In the genomic region with DNA sequence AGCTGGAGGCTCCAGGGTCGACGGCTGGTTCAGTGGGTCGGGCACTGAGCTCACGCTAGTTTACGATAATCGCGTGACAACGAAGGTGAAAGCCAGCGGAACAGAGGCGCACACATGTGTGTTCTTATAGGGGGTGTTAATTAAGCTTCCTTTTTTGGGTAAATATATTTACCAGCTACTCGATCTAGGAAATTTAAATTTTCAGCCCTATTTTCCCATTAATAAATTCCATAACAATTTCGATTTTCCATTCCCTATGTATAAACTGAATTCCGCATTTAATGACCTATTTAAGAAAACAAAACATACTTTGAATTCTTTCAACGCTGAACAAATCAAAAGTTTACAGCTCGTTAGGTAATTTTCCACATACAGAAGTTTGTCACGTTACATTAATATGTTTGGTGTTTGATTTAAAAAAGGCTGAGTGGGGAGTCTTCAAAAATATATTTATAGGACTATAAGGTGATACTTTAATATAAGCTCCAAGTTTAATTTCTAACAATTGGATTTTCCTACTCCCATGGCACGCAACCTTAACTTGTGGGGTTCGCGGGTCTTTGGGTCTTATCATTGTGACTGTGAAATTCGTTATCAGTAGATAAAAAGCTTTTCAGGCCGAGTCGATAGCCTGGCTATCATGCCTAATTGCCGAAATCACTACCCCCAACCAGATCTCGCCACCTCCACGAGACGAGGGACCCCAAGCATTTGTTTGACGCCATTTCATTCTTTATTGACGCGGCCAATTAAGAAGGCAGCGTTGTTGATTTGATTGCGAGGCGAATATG, we compare ENCODE assay signal across 1 fruit fly cellular context.
TF ChIP-seq lines count a peak whose summit lies in the region.

A gene (plus strand): TSS at position 449 of the 791 bp plus-strand sequence.

TF ChIP-seq in whole organism, embryonic, 481 proteins besides CTCF, POLR2A, EP300 and RAD21 (continued from another document and continues in another):
- TF ChIP-seq CG12299 (tag; optimal IDR thresholded peaks at IDR 0.05; lab: Kevin White, UChicago) (no peak), prd (optimal IDR thresholded peaks at IDR 0.05; lab: Kevin White, UChicago) (no peak), prd (GFP tag; IDR thresholded peaks at IDR 0.05; lab: Robert Waterston, UW) (no peak), twi (tag; optimal IDR thresholded peaks at IDR 0.05; lab: Kevin White, UChicago) (peak; percentile 2), toy (GFP tag; IDR thresholded peaks at IDR 0.05; lab: Robert Waterston, UW) (no peak), CG6654 (GFP tag; optimal IDR thresholded peaks at IDR 0.05; lab: Kevin White, UChicago) (peak; percentile 18), CG17912 (GFP tag; optimal IDR thresholded peaks at IDR 0.05; lab: Kevin White, UChicago) (no peak), dmrt11E (tag; optimal IDR thresholded peaks at IDR 0.05; lab: Kevin White, UChicago) (no peak), nau (GFP tag; optimal IDR thresholded peaks at IDR 0.05; lab: Kevin White, UChicago) (peak; percentile 48), ranshi (GFP tag; IDR thresholded peaks at IDR 0.05; lab: Robert Waterston, UW) (peak; percentile 47; the same call in 1 of the 2 replicates), insv (GFP tag; optimal IDR thresholded peaks at IDR 0.05; lab: Kevin White, UChicago) (no peak), CG13424 (tag; optimal IDR thresholded peaks at IDR 0.05; lab: Kevin White, UChicago) (peak; percentile 54), CG2202 (tag; optimal IDR thresholded peaks at IDR 0.05; lab: Kevin White, UChicago) (no peak), bsh (GFP tag; optimal IDR thresholded peaks at IDR 0.05; lab: Kevin White, UChicago) (no peak), cg (GFP tag; optimal IDR thresholded peaks at IDR 0.05; lab: Kevin White, UChicago) (no peak), CG18619 (GFP tag; optimal IDR thresholded peaks at IDR 0.05; lab: Kevin White, UChicago) (peak; percentile 38), bowl (GFP tag; IDR thresholded peaks at IDR 0.05; lab: Robert Waterston, UW) (no peak), Atf-2 (GFP tag; optimal IDR thresholded peaks at IDR 0.05; lab: Kevin White, UChicago) (peak; percentile 23), CG31388 (GFP tag; optimal IDR thresholded peaks at IDR 0.05; lab: Kevin White, UChicago) (no peak), sim (GFP tag; IDR thresholded peaks at IDR 0.05; lab: Robert Waterston, UW) (no peak), Med (GFP tag; lab: Kevin White, UChicago) (peak; percentile 74), sr (GFP tag; IDR thresholded peaks at IDR 0.05; lab: Robert Waterston, UW) (no peak), kni (GFP tag; optimal IDR thresholded peaks at IDR 0.05; lab: Kevin White, UChicago) (no peak), NfI (GFP tag; optimal IDR thresholded peaks at IDR 0.05; lab: Kevin White, UChicago) (peak; percentile 52), Stat92E (GFP tag; optimal IDR thresholded peaks at IDR 0.05; lab: Kevin White, UChicago) (no peak), Mes4 (GFP tag; optimal IDR thresholded peaks at IDR 0.05; lab: Kevin White, UChicago) (no peak), CG17568 (GFP tag; optimal IDR thresholded peaks at IDR 0.05; lab: Kevin White, UChicago) (no peak), run (tag; optimal IDR thresholded peaks at IDR 0.05; lab: Kevin White, UChicago) (no peak), CG10267 (tag; optimal IDR thresholded peaks at IDR 0.05; lab: Kevin White, UChicago) (peak; percentile 4), Opbp (GFP tag; IDR thresholded peaks at IDR 0.05; lab: Robert Waterston, UW; ENCODE audit: partially characterized antibody) (no peak), CG13296 (GFP tag; optimal IDR thresholded peaks at IDR 0.05; lab: Kevin White, UChicago) (no peak), CG12391 (tag; optimal IDR thresholded peaks at IDR 0.05; lab: Kevin White, UChicago) (peak; percentile 42), HmgZ (tag; optimal IDR thresholded peaks at IDR 0.05; lab: Kevin White, UChicago) (peak; percentile 35), CG18011 (GFP tag; optimal IDR thresholded peaks at IDR 0.05; lab: Kevin White, UChicago) (peak; percentile 21), CG6175 (GFP tag; IDR thresholded peaks at IDR 0.05; lab: Robert Waterston, UW) (no peak), CG12155 (GFP tag; optimal IDR thresholded peaks at IDR 0.05; lab: Kevin White, UChicago) (peak; percentile 29), da (GFP tag; optimal IDR thresholded peaks at IDR 0.05; lab: Kevin White, UChicago) (no peak), CG11696 (GFP tag; IDR thresholded peaks at IDR 0.05; lab: Robert Waterston, UW) (no peak), zfh2 (GFP tag; optimal IDR thresholded peaks at IDR 0.05; lab: Kevin White, UChicago) (peak; percentile 64), CG17328 (GFP tag; IDR thresholded peaks at IDR 0.05; lab: Robert Waterston, UW) (no peak), az2 (GFP tag; optimal IDR thresholded peaks at IDR 0.05; lab: Kevin White, UChicago) (peak; percentile 14), TFAM (GFP tag; optimal IDR thresholded peaks at IDR 0.05; lab: Kevin White, UChicago) (no peak), CG8281 (tag; optimal IDR thresholded peaks at IDR 0.05; lab: Kevin White, UChicago) (no peak), grn (GFP tag; optimal IDR thresholded peaks at IDR 0.05; lab: Kevin White, UChicago) (peak; percentile 13), pb (GFP tag; optimal IDR thresholded peaks at IDR 0.05; lab: Kevin White, UChicago) (no peak), hth (optimal IDR thresholded peaks at IDR 0.05; lab: Kevin White, UChicago) (no peak), luna (GFP tag; optimal IDR thresholded peaks at IDR 0.05; lab: Kevin White, UChicago) (no peak), CG15073 (GFP tag; optimal IDR thresholded peaks at IDR 0.05; lab: Kevin White, UChicago) (no peak), CG7786 (GFP tag; optimal IDR thresholded peaks at IDR 0.05; lab: Kevin White, UChicago) (peak; percentile 45), row (GFP tag; IDR thresholded peaks at IDR 0.05; lab: Robert Waterston, UW) (peak; percentile 63), klu (GFP tag; IDR thresholded peaks at IDR 0.05; lab: Robert Waterston, UW) (no peak; the same call in 1 of the 2 replicates), gt (GFP tag; IDR thresholded peaks at IDR 0.05; lab: Robert Waterston, UW) (no peak), gcm (GFP tag; optimal IDR thresholded peaks at IDR 0.05; lab: Kevin White, UChicago) (no peak), al (GFP tag; IDR thresholded peaks at IDR 0.05; lab: Robert Waterston, UW) (0 out of 2 replicates have a peak, but pooled peaks have one; percentile 25), CG8290 (GFP tag; optimal IDR thresholded peaks at IDR 0.05; lab: Kevin White, UChicago) (no peak), CG8290 (tag; optimal IDR thresholded peaks at IDR 0.05; lab: Kevin White, UChicago) (no peak), Hand (GFP tag; optimal IDR thresholded peaks at IDR 0.05; lab: Kevin White, UChicago) (peak; percentile 43), CG3995 (GFP tag; optimal IDR thresholded peaks at IDR 0.05; lab: Kevin White, UChicago) (no peak), CG2116 (GFP tag; optimal IDR thresholded peaks at IDR 0.05; lab: Kevin White, UChicago) (no peak), CG12236 (GFP tag; optimal IDR thresholded peaks at IDR 0.05; lab: Kevin White, UChicago) (no peak), CG17802 (tag; optimal IDR thresholded peaks at IDR 0.05; lab: Kevin White, UChicago) (no peak), Scr (GFP tag; IDR thresholded peaks at IDR 0.05; lab: Robert Waterston, UW; ENCODE audit: partially characterized antibody) (no peak), Taf1 (GFP tag; IDR thresholded peaks at IDR 0.05; lab: Robert Waterston, UW) (no peak), CG34224 (GFP tag; IDR thresholded peaks at IDR 0.05; lab: Robert Waterston, UW; ENCODE audit: partially characterized antibody) (no peak), Xrp1 (GFP tag; IDR thresholded peaks at IDR 0.05; lab: Robert Waterston, UW) (no peak), br (optimal IDR thresholded peaks at IDR 0.05; lab: Kevin White, UChicago) (no peak), Hr3 (GFP tag; optimal IDR thresholded peaks at IDR 0.05; lab: Kevin White, UChicago) (peak; percentile 33), CG12104 (GFP tag; optimal IDR thresholded peaks at IDR 0.05; lab: Kevin White, UChicago) (peak; percentile 49), CG10321 (GFP tag; IDR thresholded peaks at IDR 0.05; lab: Robert Waterston, UW) (no peak), CG11456 (GFP tag; IDR thresholded peaks at IDR 0.05; lab: Robert Waterston, UW) (peak; percentile 78; the same call in 2 of the 3 replicates), CG10543 (GFP tag; optimal IDR thresholded peaks at IDR 0.05; lab: Kevin White, UChicago) (peak; percentile 48), CG2875 (GFP tag; optimal IDR thresholded peaks at IDR 0.05; lab: Kevin White, UChicago) (no peak), CG31441 (GFP tag; IDR thresholded peaks at IDR 0.05; lab: Robert Waterston, UW) (peak; percentile 21; the same call in 1 of the 2 replicates), CG18476 (GFP tag; optimal IDR thresholded peaks at IDR 0.05; lab: Kevin White, UChicago) (no peak), Ptx1 (GFP tag; IDR thresholded peaks at IDR 0.05; lab: Robert Waterston, UW) (peak; percentile 39; the same call in 1 of the 2 replicates), CG7271 (tag; optimal IDR thresholded peaks at IDR 0.05; lab: Kevin White, UChicago) (no peak), CG1233 (GFP tag; optimal IDR thresholded peaks at IDR 0.05; lab: Kevin White, UChicago) (peak; percentile 13), dysf (GFP tag; IDR thresholded peaks at IDR 0.05; lab: Robert Waterston, UW) (peak; percentile 64; the same call in 2 of the 3 replicates), Side (GFP tag; optimal IDR thresholded peaks at IDR 0.05; lab: Kevin White, UChicago) (no peak), odd (GFP tag; optimal IDR thresholded peaks at IDR 0.05; lab: Kevin White, UChicago) (peak; percentile 11), CG7963 (GFP tag; IDR thresholded peaks at IDR 0.05; lab: Robert Waterston, UW; ENCODE audit: partially characterized antibody) (no peak), sisA (GFP tag; IDR thresholded peaks at IDR 0.05; lab: Robert Waterston, UW) (no peak), H2.0 (GFP tag; IDR thresholded peaks at IDR 0.05; lab: Robert Waterston, UW) (no peak), CG13894 (tag; optimal IDR thresholded peaks at IDR 0.05; lab: Kevin White, UChicago) (no peak), Nf-YA (GFP tag; IDR thresholded peaks at IDR 0.05; lab: Robert Waterston, UW) (no peak), CG11504 (tag; optimal IDR thresholded peaks at IDR 0.05; lab: Kevin White, UChicago) (peak; percentile 66), CG12659 (GFP tag; optimal IDR thresholded peaks at IDR 0.05; lab: Kevin White, UChicago) (peak; percentile 55), E2f1 (GFP tag; IDR thresholded peaks at IDR 0.05; lab: Robert Waterston, UW) (no peak), Neu2 (GFP tag; optimal IDR thresholded peaks at IDR 0.05; lab: Kevin White, UChicago; ENCODE audit: borderline replicate concordance) (no peak), psq (GFP tag; optimal IDR thresholded peaks at IDR 0.05; lab: Kevin White, UChicago) (no peak), CG7928 (GFP tag; optimal IDR thresholded peaks at IDR 0.05; lab: Kevin White, UChicago) (no peak), CG17829 (tag; optimal IDR thresholded peaks at IDR 0.05; lab: Kevin White, UChicago) (no peak), yki (optimal IDR thresholded peaks at IDR 0.05; lab: Kevin White, UChicago) (no peak), CG17186 (GFP tag; optimal IDR thresholded peaks at IDR 0.05; lab: Kevin White, UChicago) (no peak), Rx (GFP tag; IDR thresholded peaks at IDR 0.05; lab: Robert Waterston, UW) (no peak), CG2120 (GFP tag; optimal IDR thresholded peaks at IDR 0.05; lab: Kevin White, UChicago) (peak; percentile 82), tup (GFP tag; optimal IDR thresholded peaks at IDR 0.05; lab: Kevin White, UChicago) (no peak), CG11085 (GFP tag; IDR thresholded peaks at IDR 0.05; lab: Robert Waterston, UW) (no peak), oc (tag; optimal IDR thresholded peaks at IDR 0.05; lab: Kevin White, UChicago) (no peak), CG1602 (GFP tag; optimal IDR thresholded peaks at IDR 0.05; lab: Kevin White, UChicago) (no peak), salm (tag; optimal IDR thresholded peaks at IDR 0.05; lab: Kevin White, UChicago) (no peak), inv (GFP tag; IDR thresholded peaks at IDR 0.05; lab: Robert Waterston, UW; ENCODE audit: partially characterized antibody) (no peak), CG13775 (GFP tag; optimal IDR thresholded peaks at IDR 0.05; lab: Kevin White, UChicago) (peak; percentile 49), rib (GFP tag; IDR thresholded peaks at IDR 0.05; lab: Robert Waterston, UW) (no peak), Fer1 (GFP tag; optimal IDR thresholded peaks at IDR 0.05; lab: Kevin White, UChicago) (peak; percentile 48), Aef1 (GFP tag; IDR thresholded peaks at IDR 0.05; lab: Robert Waterston, UW) (no peak), abd-A (tag; optimal IDR thresholded peaks at IDR 0.05; lab: Kevin White, UChicago) (no peak), grau (tag; optimal IDR thresholded peaks at IDR 0.05; lab: Kevin White, UChicago) (peak; percentile 70), bab2 (GFP tag; optimal IDR thresholded peaks at IDR 0.05; lab: Kevin White, UChicago) (peak; percentile 16), ash1 (GFP tag; optimal IDR thresholded peaks at IDR 0.05; lab: Kevin White, UChicago) (no peak), scrt (GFP tag; optimal IDR thresholded peaks at IDR 0.05; lab: Kevin White, UChicago) (no peak), CG15479 (GFP tag; optimal IDR thresholded peaks at IDR 0.05; lab: Kevin White, UChicago) (no peak), onecut (GFP tag; IDR thresholded peaks at IDR 0.05; lab: Robert Waterston, UW) (no peak), CG6765 (GFP tag; optimal IDR thresholded peaks at IDR 0.05; lab: Kevin White, UChicago) (no peak), gem (tag; optimal IDR thresholded peaks at IDR 0.05; lab: Kevin White, UChicago) (peak; percentile 66), CG13624 (GFP tag; optimal IDR thresholded peaks at IDR 0.05; lab: Kevin White, UChicago) (no peak), Hsf (GFP tag; optimal IDR thresholded peaks at IDR 0.05; lab: Kevin White, UChicago) (no peak), eyg (GFP tag; optimal IDR thresholded peaks at IDR 0.05; lab: Kevin White, UChicago) (no peak), slbo (GFP tag; IDR thresholded peaks at IDR 0.05; lab: Robert Waterston, UW) (peak; percentile 59), pum (GFP tag; optimal IDR thresholded peaks at IDR 0.05; lab: Kevin White, UChicago) (no peak), CG10431 (GFP tag; optimal IDR thresholded peaks at IDR 0.05; lab: Kevin White, UChicago) (no peak), CG11560 (tag; IDR thresholded peaks at IDR 0.05; lab: Robert Waterston, UW) (no peak), Adf1 (GFP tag; IDR thresholded peaks at IDR 0.05; lab: Robert Waterston, UW) (peak; percentile 10; the same call in 1 of the 2 replicates), CG17612 (GFP tag; IDR thresholded peaks at IDR 0.05; lab: Robert Waterston, UW) (no peak), Doc2 (GFP tag; IDR thresholded peaks at IDR 0.05; lab: Robert Waterston, UW) (no peak), CG11695 (GFP tag; IDR thresholded peaks at IDR 0.05; lab: Robert Waterston, UW) (no peak), zf30C (GFP tag; optimal IDR thresholded peaks at IDR 0.05; lab: Kevin White, UChicago) (no peak)
